Fruit fly (Drosophila melanogaster): ENCODE results near the gene Cpr65Az.

The Cpr65Az gene

DNA sequence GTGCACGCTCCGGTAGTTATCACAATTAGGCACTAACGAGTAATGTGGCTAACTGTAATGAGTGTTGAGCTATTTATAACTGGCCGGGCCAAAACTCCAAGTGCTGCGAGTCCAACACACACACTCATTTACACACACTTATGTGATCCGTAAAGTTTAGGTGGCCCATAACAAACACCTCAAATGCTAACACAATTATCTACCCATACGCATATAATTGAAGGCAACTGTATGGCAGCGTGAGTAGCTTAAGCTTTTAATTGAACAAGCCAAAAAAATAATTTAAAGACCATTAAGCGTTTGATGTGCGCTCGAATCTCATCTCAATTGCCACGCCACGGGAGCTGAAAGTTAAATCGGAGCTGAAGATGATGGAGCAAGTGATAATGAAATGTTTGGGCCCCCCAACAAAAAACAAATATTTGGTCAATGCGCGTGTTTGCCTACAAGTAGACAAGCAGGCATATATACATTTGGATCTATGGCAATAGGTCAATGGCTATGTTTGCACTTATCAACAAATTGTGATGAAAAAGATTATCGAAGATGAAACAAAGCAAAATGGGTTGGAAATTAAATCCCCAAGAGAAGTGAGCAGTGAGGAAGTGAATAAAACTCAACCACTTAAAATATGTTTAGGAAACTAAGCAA, 20.6 kb upstream of the Cpr65Az start, which contains the start of gene Cpr65Av:
Gene Cpr65Av (minus strand): TSS at position 51 of the 651 bp plus-strand sequence.
- no peak for TF ChIP-seq CG34367 (tag; optimal IDR thresholded peaks at IDR 0.05)
- TF ChIP-seq EcR (GFP tag; optimal IDR thresholded peaks at IDR 0.05): no peak
- no peak for TF ChIP-seq Snoo (tag; optimal IDR thresholded peaks at IDR 0.05)
- no peak for TF ChIP-seq CG15710 (tag; optimal IDR thresholded peaks at IDR 0.05)
- no peak for TF ChIP-seq CG4496 (GFP tag; IDR thresholded peaks at IDR 0.05)
- no peak for TF ChIP-seq CG17806 (tag; optimal IDR thresholded peaks at IDR 0.05)
- TF ChIP-seq CG14655 (GFP tag; optimal IDR thresholded peaks at IDR 0.05): no peak
- no peak for TF ChIP-seq D1 (tag; optimal IDR thresholded peaks at IDR 0.05)
- no peak for TF ChIP-seq Pif1B (GFP tag; optimal IDR thresholded peaks at IDR 0.05)
- no peak for TF ChIP-seq fd96Ca (GFP tag; IDR thresholded peaks at IDR 0.05)
- no peak for TF ChIP-seq gl (tag; optimal IDR thresholded peaks at IDR 0.05)
- no peak for TF ChIP-seq CG32121 (GFP tag; IDR thresholded peaks at IDR 0.05)
- TF ChIP-seq CG8159 (tag; optimal IDR thresholded peaks at IDR 0.05): no peak
- no peak for TF ChIP-seq CG9948 (tag; optimal IDR thresholded peaks at IDR 0.05)
- TF ChIP-seq CG13204 (GFP tag; optimal IDR thresholded peaks at IDR 0.05): no peak

- TF ChIP-seq CG8159 (tag; optimal IDR thresholded peaks at IDR 0.05): peak; percentile 8
- no peak for TF ChIP-seq CG14655 (GFP tag; optimal IDR thresholded peaks at IDR 0.05)
- peak; percentile 69 for TF ChIP-seq EcR (GFP tag; optimal IDR thresholded peaks at IDR 0.05)
Measured at dm6 chr3L:6140771-6141472, 19.7 kb upstream of the Cpr65Az start.

dm6 chr3L:6141538-6141937, 19.1 kb upstream of the Cpr65Az start:
- no peak for TF ChIP-seq CG10348 (GFP tag; IDR thresholded peaks at IDR 0.05)
- TF ChIP-seq EcR (GFP tag; optimal IDR thresholded peaks at IDR 0.05): peak; percentile 59

DNA sequence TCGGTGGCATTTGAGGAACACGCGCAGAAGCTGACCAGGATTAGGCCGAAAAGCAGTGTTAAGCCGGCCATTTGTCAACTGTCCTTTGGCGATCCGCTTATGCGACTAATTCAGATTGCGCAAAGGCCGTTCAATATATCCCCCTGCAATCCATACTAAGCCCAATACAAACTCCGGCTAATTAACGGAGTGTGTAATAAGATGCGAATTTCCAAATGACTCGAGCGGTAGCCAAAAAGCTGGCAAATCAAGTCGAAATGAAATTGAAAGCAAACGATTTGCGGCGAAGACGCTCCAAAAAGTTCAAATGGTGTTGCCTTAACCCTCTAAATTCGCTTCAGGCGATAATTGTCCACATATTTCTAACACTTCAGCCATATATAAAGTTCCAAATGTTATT, 18.3 kb upstream of the Cpr65Az start, which contains the start of gene Cpr65Aw:
Gene Cpr65Aw (minus strand): TSS at position 101 of the 400 bp plus-strand sequence.
- TF ChIP-seq CG4496 (GFP tag; IDR thresholded peaks at IDR 0.05): no peak
- TF ChIP-seq CG9948 (tag; optimal IDR thresholded peaks at IDR 0.05): no peak
- no peak for TF ChIP-seq rn (GFP tag; IDR thresholded peaks at IDR 0.05)
- TF ChIP-seq CG32121 (GFP tag; IDR thresholded peaks at IDR 0.05): no peak
- no peak for TF ChIP-seq CG8301 (tag; optimal IDR thresholded peaks at IDR 0.05)
- no peak for TF ChIP-seq Pif1B (GFP tag; optimal IDR thresholded peaks at IDR 0.05)
- no peak for TF ChIP-seq CG12605 (GFP tag; IDR thresholded peaks at IDR 0.05)
- TF ChIP-seq CG17806 (tag; optimal IDR thresholded peaks at IDR 0.05): no peak
- no peak for TF ChIP-seq CG34367 (tag; optimal IDR thresholded peaks at IDR 0.05)
- TF ChIP-seq Pif1A (GFP tag; optimal IDR thresholded peaks at IDR 0.05): no peak
- no peak for TF ChIP-seq Snoo (tag; optimal IDR thresholded peaks at IDR 0.05)
- TF ChIP-seq CG13204 (GFP tag; optimal IDR thresholded peaks at IDR 0.05): no peak
- TF ChIP-seq D1 (tag; optimal IDR thresholded peaks at IDR 0.05): no peak
- TF ChIP-seq CG10348 (GFP tag; IDR thresholded peaks at IDR 0.05): no peak
- TF ChIP-seq CG14655 (GFP tag; optimal IDR thresholded peaks at IDR 0.05): no peak
- no peak for TF ChIP-seq CG8159 (tag; optimal IDR thresholded peaks at IDR 0.05)
- TF ChIP-seq CG15710 (tag; optimal IDR thresholded peaks at IDR 0.05): no peak

dm6 chr3L:6143188-6143755, 17.3 kb upstream of the Cpr65Az start, which contains the start of gene Lcp65Ad:
Lcp65Ad (plus strand) TSS chr3L:6143395.
- TF ChIP-seq EcR (GFP tag; optimal IDR thresholded peaks at IDR 0.05) (peak; percentile 36), rn (GFP tag; IDR thresholded peaks at IDR 0.05) (no peak)

- TF ChIP-seq CG32121 (GFP tag; IDR thresholded peaks at IDR 0.05) (no peak), Ets98B (GFP tag; IDR thresholded peaks at IDR 0.05) (no peak), CG10348 (GFP tag; IDR thresholded peaks at IDR 0.05) (no peak), gl (tag; optimal IDR thresholded peaks at IDR 0.05) (no peak), CG14655 (GFP tag; optimal IDR thresholded peaks at IDR 0.05) (no peak), Pif1A (GFP tag; optimal IDR thresholded peaks at IDR 0.05) (no peak), CG15710 (tag; optimal IDR thresholded peaks at IDR 0.05) (no peak), rn (GFP tag; IDR thresholded peaks at IDR 0.05) (no peak), D1 (tag; optimal IDR thresholded peaks at IDR 0.05) (no peak), CG9948 (tag; optimal IDR thresholded peaks at IDR 0.05) (no peak), CG4496 (GFP tag; IDR thresholded peaks at IDR 0.05) (no peak), Pif1B (GFP tag; optimal IDR thresholded peaks at IDR 0.05) (no peak), fd96Ca (GFP tag; IDR thresholded peaks at IDR 0.05) (no peak), CG8301 (tag; optimal IDR thresholded peaks at IDR 0.05) (no peak), CG8159 (tag; optimal IDR thresholded peaks at IDR 0.05) (no peak), CG17806 (tag; optimal IDR thresholded peaks at IDR 0.05) (no peak), CG34367 (tag; optimal IDR thresholded peaks at IDR 0.05) (no peak), Snoo (tag; optimal IDR thresholded peaks at IDR 0.05) (no peak), CG12605 (GFP tag; IDR thresholded peaks at IDR 0.05) (no peak), CG13204 (GFP tag; optimal IDR thresholded peaks at IDR 0.05) (no peak)
Measured at dm6 chr3L:6144769-6145220, 15.8 kb upstream of the Cpr65Az start, which contains the start of gene Lcp65Ac. Lcp65Ac (plus strand) TSS chr3L:6144819.

Data from whole organism, pupa.